Worm (Caenorhabditis elegans) whole organism, midembryonic: Measurements from ENCODE around the gene F48F7.6.

Experiments
- T22C8.4 ChIP-seq: fragments of 200-800 bp; sonication (Bioruptor generic); IDR thresholded peaks from 2 replicates; pipeline ENCODE4 v1.3.6; 2022; ENCODE audit warnings: missing genetic modification characterization, missing compliant biosample characterization
- cog-1 ChIP-seq: sonication (generic microtip); optimal IDR thresholded peaks from 2 replicates; lab custom pipeline; 2016; ENCODE audit warnings: missing genetic modification characterization, missing compliant biosample characterization
- med-1 ChIP-seq: sonication (generic microtip); optimal IDR thresholded peaks from 2 replicates; lab custom pipeline; 2017; ENCODE audit warnings: missing genetic modification characterization, mild to moderate bottlenecking, missing compliant biosample characterization, antibody characterized with exemption, missing genetic modification reagents; ENCODE audit not compliant: insufficient read depth

DNA sequence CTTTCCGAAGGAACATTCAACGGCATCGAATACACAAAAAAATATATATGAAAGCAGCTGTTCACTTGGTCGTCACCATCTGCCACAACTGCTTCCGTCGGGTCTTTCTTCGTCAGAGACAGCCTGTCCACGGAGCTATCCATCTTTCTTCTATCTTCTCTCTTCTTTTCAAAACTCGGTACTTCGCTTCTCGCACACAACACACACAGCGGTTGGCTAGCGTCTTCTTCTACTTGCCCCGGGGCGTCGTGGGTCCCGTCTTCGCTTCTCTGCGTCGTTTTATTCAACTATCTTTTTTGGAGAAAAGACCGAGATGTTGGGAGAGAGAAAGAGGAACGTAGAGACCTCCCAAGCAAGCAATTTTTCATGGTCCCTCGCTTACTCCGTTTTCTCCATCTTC is 39.1 kb downstream of the F48F7.6 start:
- no peak for TF ChIP-seq T22C8.4 (GFP tag; lab: Robert Waterston, UW)
- TF ChIP-seq cog-1 (tag; lab: Kevin White, UChicago) = no peak
- TF ChIP-seq med-1 (GFP tag; lab: Kevin White, UChicago) = no peak
